Fruit fly (Drosophila melanogaster) whole organism, embryonic: ENCODE results near the gene Tailor.

ENCODE experiments used
- Atf3 ChIP-seq: fragments of 200-800 bp; sonication (Bioruptor generic); optimal IDR thresholded peaks from 3 replicates; lab custom pipeline; 2016; ENCODE audit warnings: missing biosample characterization, missing genetic modification characterization
- B-H2 ChIP-seq: fragments of 200-800 bp; sonication (Bioruptor generic); optimal IDR thresholded peaks from 2 replicates; lab custom pipeline; 2018; ENCODE audit warnings: missing biosample characterization, mild to moderate bottlenecking, missing genetic modification characterization
- CG11560 ChIP-seq: fragments of 200-800 bp; sonication (Bioruptor generic); IDR thresholded peaks from 3 replicates; pipeline ENCODE4 v1.3.6; 2022; ENCODE audit warnings: missing biosample characterization, missing genetic modification characterization
- CG12219 ChIP-seq: fragments of 200-800 bp; sonication (Bioruptor generic); optimal IDR thresholded peaks from 3 replicates; lab custom pipeline; 2018; ENCODE audit warnings: missing biosample characterization, mild to moderate bottlenecking, missing genetic modification characterization
- CG14441 ChIP-seq: fragments of 200-800 bp; sonication (Bioruptor generic); IDR thresholded peaks from 2 replicates; pipeline ENCODE4 v1.3.6; 2022; ENCODE audit warnings: missing biosample characterization, missing genetic modification characterization
- CG14710 ChIP-seq: fragments of 200-800 bp; sonication (Bioruptor generic); optimal IDR thresholded peaks from 3 replicates; lab custom pipeline; 2019; ENCODE audit warnings: missing biosample characterization, mild to moderate bottlenecking, missing genetic modification characterization, moderate library complexity
- CG15514 ChIP-seq: fragments of 200-800 bp; sonication (Bioruptor generic); optimal IDR thresholded peaks from 3 replicates; lab custom pipeline; 2017; ENCODE audit warnings: missing biosample characterization, missing genetic modification characterization, mild to moderate bottlenecking, moderate library complexity, missing genetic modification reagents
- CG17328 ChIP-seq: fragments of 200-800 bp; sonication (Bioruptor generic); IDR thresholded peaks from 2 replicates; pipeline ENCODE4 v1.3.6; 2022; ENCODE audit warnings: missing biosample characterization, missing genetic modification characterization
- CG2116 ChIP-seq: fragments of 200-800 bp; sonication (Bioruptor generic); optimal IDR thresholded peaks from 3 replicates; lab custom pipeline; 2018; ENCODE audit warnings: missing biosample characterization, mild to moderate bottlenecking, missing genetic modification characterization
- CG3065 ChIP-seq: fragments of 200-800 bp; sonication (Bioruptor generic); optimal IDR thresholded peaks from 2 replicates; lab custom pipeline; 2016; ENCODE audit warnings: missing biosample characterization, missing genetic modification characterization
- CG31388 ChIP-seq: fragments of 200-800 bp; sonication (Bioruptor generic); optimal IDR thresholded peaks from 2 replicates; lab custom pipeline; 2016; ENCODE audit warnings: missing biosample characterization, missing genetic modification characterization
- CG31441 ChIP-seq: fragments of 200-800 bp; sonication (Bioruptor generic); IDR thresholded peaks from 2 replicates; pipeline ENCODE4 v1.3.6; 2022; ENCODE audit warnings: missing biosample characterization, missing genetic modification characterization
- CG33213 ChIP-seq: fragments of 200-800 bp; sonication (Bioruptor generic); optimal IDR thresholded peaks from 3 replicates; lab custom pipeline; 2016; ENCODE audit warnings: missing biosample characterization, missing genetic modification characterization
- CG4424 ChIP-seq: fragments of 200-800 bp; sonication (Bioruptor generic); optimal IDR thresholded peaks from 3 replicates; lab custom pipeline; 2016; ENCODE audit warnings: missing biosample characterization, missing genetic modification characterization
- CG6654 ChIP-seq: fragments of 200-800 bp; sonication (Bioruptor generic); optimal IDR thresholded peaks from 2 replicates; lab custom pipeline; 2017; ENCODE audit warnings: missing biosample characterization, mild to moderate bottlenecking, missing genetic modification characterization
- CG7372 ChIP-seq: fragments of 200-800 bp; sonication (Bioruptor generic); IDR thresholded peaks from 2 replicates; pipeline ENCODE4 v1.3.6; 2022; ENCODE audit warnings: missing biosample characterization, missing genetic modification characterization
- CG7786 ChIP-seq: fragments of 200-800 bp; sonication (Bioruptor generic); optimal IDR thresholded peaks from 2 replicates; lab custom pipeline; 2016; ENCODE audit warnings: missing biosample characterization, missing genetic modification characterization
- CG8281 ChIP-seq: fragments of 200-800 bp; sonication (Bioruptor generic); optimal IDR thresholded peaks from 2 replicates; lab custom pipeline; 2018; ENCODE audit warnings: missing biosample characterization, mild to moderate bottlenecking, missing genetic modification characterization, moderate library complexity
- CG8359 ChIP-seq: fragments of 200-800 bp; sonication (Bioruptor generic); optimal IDR thresholded peaks from 2 replicates; lab custom pipeline; 2017; ENCODE audit warnings: missing biosample characterization, mild to moderate bottlenecking, missing genetic modification characterization, borderline replicate concordance
- CG8388 ChIP-seq: fragments of 200-800 bp; sonication (Bioruptor generic); optimal IDR thresholded peaks from 2 replicates; lab custom pipeline; 2019; ENCODE audit warnings: missing biosample characterization, mild to moderate bottlenecking, missing genetic modification characterization, moderate library complexity
- CG9727 ChIP-seq: fragments of 200-800 bp; sonication (Bioruptor generic); optimal IDR thresholded peaks from 3 replicates; lab custom pipeline; 2017; ENCODE audit warnings: missing biosample characterization, mild to moderate bottlenecking, missing genetic modification characterization
- CoRest ChIP-seq: fragments of 200-800 bp; sonication (Bioruptor generic); optimal IDR thresholded peaks from 3 replicates; lab custom pipeline; 2018; ENCODE audit warnings: missing biosample characterization, mild to moderate bottlenecking, missing genetic modification characterization, moderate library complexity
- CrebB ChIP-seq: fragments of 200-800 bp; sonication (Bioruptor generic); optimal IDR thresholded peaks from 3 replicates; lab custom pipeline; 2018; ENCODE audit warnings: missing biosample characterization, mild to moderate bottlenecking, missing genetic modification characterization
- Dek ChIP-seq: fragments of 200-800 bp; sonication (Bioruptor generic); optimal IDR thresholded peaks from 3 replicates; lab custom pipeline; 2019; ENCODE audit warnings: missing biosample characterization, mild to moderate bottlenecking, missing genetic modification characterization, moderate library complexity
- Dip3 ChIP-seq: fragments of 200-800 bp; sonication (Bioruptor generic); optimal IDR thresholded peaks from 3 replicates; lab custom pipeline; 2016; ENCODE audit warnings: missing biosample characterization, missing genetic modification characterization
- Doc3 ChIP-seq: fragments of 200-800 bp; sonication (Bioruptor generic); IDR thresholded peaks from 3 replicates; pipeline ENCODE4 v1.3.6; 2022; ENCODE audit warnings: missing biosample characterization, missing genetic modification characterization; ENCODE audit not compliant: partially characterized antibody
- Ets65A ChIP-seq: fragments of 200-800 bp; sonication (Bioruptor generic); peaks from one replicate; lab custom pipeline; 2016; ENCODE audit warnings: missing biosample characterization, missing genetic modification characterization
- Mes4 ChIP-seq: fragments of 200-800 bp; sonication (Bioruptor generic); optimal IDR thresholded peaks from 2 replicates; lab custom pipeline; 2016; ENCODE audit warnings: missing biosample characterization, missing genetic modification characterization
- Nf-YB ChIP-seq: fragments of 200-800 bp; sonication (Bioruptor generic); optimal IDR thresholded peaks from 3 replicates; lab custom pipeline; 2019; ENCODE audit warnings: missing biosample characterization, mild to moderate bottlenecking, missing genetic modification characterization, moderate library complexity
- Six4 ChIP-seq: fragments of 200-800 bp; sonication (Bioruptor generic); optimal IDR thresholded peaks from 2 replicates; lab custom pipeline; 2016; ENCODE audit warnings: missing biosample characterization, missing genetic modification characterization
- Sry-δ ChIP-seq: fragments of 200-800 bp; sonication (Bioruptor generic); optimal IDR thresholded peaks from 2 replicates; lab custom pipeline; 2016; ENCODE audit warnings: missing biosample characterization, missing genetic modification characterization
- Ssrp ChIP-seq: fragments of 200-800 bp; sonication (Bioruptor generic); optimal IDR thresholded peaks from 2 replicates; lab custom pipeline; 2018; ENCODE audit warnings: missing biosample characterization, mild to moderate bottlenecking, missing genetic modification characterization, moderate library complexity
- ac ChIP-seq: fragments of 200-800 bp; sonication (Bioruptor generic); optimal IDR thresholded peaks from 3 replicates; lab custom pipeline; 2017; ENCODE audit warnings: missing biosample characterization, mild to moderate bottlenecking, missing genetic modification characterization
- al ChIP-seq: fragments of 200-800 bp; sonication (Bioruptor generic); IDR thresholded peaks from 2 replicates; pipeline ENCODE4 v1.3.6; 2022; ENCODE audit warnings: missing biosample characterization, missing genetic modification characterization
- bbx ChIP-seq: fragments of 200-800 bp; sonication (Bioruptor generic); IDR thresholded peaks from 2 replicates; pipeline ENCODE4 v1.3.6; 2022; ENCODE audit warnings: missing biosample characterization, missing genetic modification characterization; ENCODE audit not compliant: partially characterized antibody
- br ChIP-seq: fragments of >200 bp; optimal IDR thresholded peaks from 2 replicates; lab custom pipeline; 2017
- caup ChIP-seq: fragments of 200-800 bp; sonication (Bioruptor generic); optimal IDR thresholded peaks from 3 replicates; lab custom pipeline; 2017; ENCODE audit warnings: missing biosample characterization, mild to moderate bottlenecking, missing genetic modification characterization, moderate library complexity; ENCODE audit not compliant: severe bottlenecking
- dmrt99B ChIP-seq: fragments of 200-800 bp; sonication (Bioruptor generic); optimal IDR thresholded peaks from 2 replicates; lab custom pipeline; 2018; ENCODE audit warnings: missing biosample characterization, mild to moderate bottlenecking, missing genetic modification characterization, moderate library complexity
- gcm2 ChIP-seq: fragments of 200-800 bp; sonication (Bioruptor generic); optimal IDR thresholded peaks from 2 replicates; lab custom pipeline; 2016; ENCODE audit warnings: missing biosample characterization, missing genetic modification characterization
- gem ChIP-seq: fragments of 200-800 bp; sonication (Bioruptor generic); optimal IDR thresholded peaks from 2 replicates; lab custom pipeline; 2019; ENCODE audit warnings: missing biosample characterization, mild to moderate bottlenecking, missing genetic modification characterization, moderate library complexity
- grn ChIP-seq: fragments of 200-800 bp; sonication (Bioruptor generic); optimal IDR thresholded peaks from 3 replicates; lab custom pipeline; 2017; ENCODE audit warnings: missing biosample characterization, missing genetic modification characterization
- kni ChIP-seq: fragments of 200-800 bp; sonication (Bioruptor generic); optimal IDR thresholded peaks from 3 replicates; lab custom pipeline; 2017; ENCODE audit warnings: mild to moderate bottlenecking, missing biosample characterization, missing genetic modification reagents, missing genetic modification characterization
- onecut ChIP-seq: fragments of 200-800 bp; sonication (Bioruptor generic); IDR thresholded peaks from 2 replicates; pipeline ENCODE4 v1.3.6; 2022; ENCODE audit warnings: missing biosample characterization, missing genetic modification characterization
- p53 ChIP-seq: fragments of 200-800 bp; sonication (Bioruptor generic); optimal IDR thresholded peaks from 2 replicates; lab custom pipeline; 2016; ENCODE audit warnings: missing biosample characterization, missing genetic modification characterization
- pho ChIP-seq: fragments of 200-800 bp; sonication (Bioruptor generic); optimal IDR thresholded peaks from 2 replicates; lab custom pipeline; 2016; ENCODE audit warnings: missing biosample characterization, missing genetic modification characterization
- phol ChIP-seq: fragments of 200-800 bp; sonication (Bioruptor generic); optimal IDR thresholded peaks from 3 replicates; lab custom pipeline; 2018; ENCODE audit warnings: missing biosample characterization, mild to moderate bottlenecking, missing genetic modification characterization, moderate library complexity
- pros ChIP-seq: fragments of 200-800 bp; sonication (Bioruptor generic); optimal IDR thresholded peaks from 3 replicates; lab custom pipeline; 2019; ENCODE audit warnings: missing biosample characterization, mild to moderate bottlenecking, missing genetic modification characterization, moderate library complexity
- run ChIP-seq: fragments of 200-800 bp; sonication (Bioruptor generic); optimal IDR thresholded peaks from 3 replicates; lab custom pipeline; 2018; ENCODE audit warnings: missing biosample characterization, mild to moderate bottlenecking, missing genetic modification characterization
- wdn ChIP-seq: fragments of 200-800 bp; sonication (Bioruptor generic); IDR thresholded peaks from 2 replicates; pipeline ENCODE4 v1.3.6; 2022; ENCODE audit warnings: missing biosample characterization, missing genetic modification characterization
- yki ChIP-seq: fragments of >200 bp; optimal IDR thresholded peaks from 3 replicates; lab custom pipeline; 2018

The Tailor gene

DNA sequence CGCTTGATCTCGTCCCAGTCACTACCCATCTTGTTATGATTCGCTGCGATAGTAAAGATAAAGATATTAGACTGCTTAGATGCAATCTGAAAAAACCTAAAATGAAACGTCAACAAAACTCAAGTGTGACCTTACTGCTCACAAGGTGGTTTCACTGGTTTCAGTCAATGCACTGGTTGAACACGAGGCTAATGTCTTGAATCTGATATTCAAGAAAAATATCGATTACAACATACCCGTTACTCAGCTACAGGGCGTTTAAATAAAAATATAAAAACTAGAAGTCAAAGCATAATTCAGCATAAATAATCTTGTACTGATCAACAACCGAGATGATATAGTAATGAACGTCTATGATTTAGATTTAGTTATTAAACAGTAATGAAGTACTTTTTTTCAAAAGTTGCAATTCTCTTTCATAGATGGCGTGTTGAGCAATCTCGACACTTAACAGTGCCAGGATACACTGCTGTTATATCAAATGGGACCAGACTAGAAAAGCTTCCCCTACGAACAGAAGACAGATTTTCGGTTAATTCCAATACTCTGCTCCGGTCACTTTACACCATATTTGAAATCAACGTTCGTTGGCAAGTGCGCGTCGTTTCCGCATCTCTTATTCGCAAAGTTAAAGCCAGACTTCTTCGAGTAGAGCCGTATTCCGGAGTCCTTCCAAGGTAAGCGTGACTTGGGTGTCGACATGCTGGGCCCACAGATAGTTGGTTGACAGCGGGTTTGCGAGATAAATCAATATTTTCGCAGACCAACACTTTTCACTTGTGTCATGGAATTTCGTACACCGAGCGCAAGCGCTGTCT lies 11.4 kb downstream of the Tailor start, which contains the start of the genes Ufl1 and CG1943 (continued):
- TF ChIP-seq CG8281 (tag; lab: Kevin White, UChicago) (no peak), al (GFP tag; lab: Robert Waterston, UW) (no peak), CG17328 (no peak), CoRest (tag; lab: Kevin White, UChicago) (peak; percentile 67), Nf-YB (GFP tag; lab: Kevin White, UChicago) (no peak), Atf3 (GFP tag; lab: Kevin White, UChicago) (no peak), caup (GFP tag; lab: Kevin White, UChicago) (no peak), CG9727 (GFP tag; lab: Kevin White, UChicago) (peak; percentile 10), CG7372 (GFP tag; lab: Robert Waterston, UW) (no peak), Ssrp (tag; lab: Kevin White, UChicago) (no peak), bbx (GFP tag; lab: Robert Waterston, UW) (no peak), CG14441 (GFP tag; lab: Robert Waterston, UW) (no peak), dmrt99B (tag; lab: Kevin White, UChicago) (no peak), Ets65A (GFP tag; lab: Kevin White, UChicago) (no peak), CG15514 (peak; percentile 49), Six4 (GFP tag; lab: Kevin White, UChicago) (no peak), p53 (GFP tag; lab: Kevin White, UChicago) (no peak), CG33213 (GFP tag; lab: Kevin White, UChicago) (peak; percentile 36), Doc3 (GFP tag; lab: Robert Waterston, UW) (no peak), phol (tag; lab: Kevin White, UChicago) (peak; percentile 21), wdn (GFP tag; lab: Robert Waterston, UW) (no peak), CG12219 (GFP tag; lab: Kevin White, UChicago) (no peak), pros (GFP tag; lab: Kevin White, UChicago) (peak; percentile 74), CG11560 (tag; lab: Robert Waterston, UW) (no peak), CG8359 (no peak), ac (GFP tag; lab: Kevin White, UChicago) (peak; percentile 38), Dip3 (GFP tag; lab: Kevin White, UChicago) (no peak), CG3065 (GFP tag; lab: Kevin White, UChicago) (no peak), yki (lab: Kevin White, UChicago) (no peak), CG7786 (GFP tag; lab: Kevin White, UChicago) (no peak), CG4424 (no peak), grn (GFP tag; lab: Kevin White, UChicago) (peak; percentile 98), CG6654 (no peak), Sry-δ (GFP tag; lab: Kevin White, UChicago) (peak; percentile 81), CG8388 (no peak), gem (peak; percentile 22), CG31388 (no peak), B-H2 (GFP tag; lab: Kevin White, UChicago) (no peak), gcm2 (GFP tag; lab: Kevin White, UChicago) (no peak), Mes4 (GFP tag; lab: Kevin White, UChicago) (no peak), CG14710 (tag; lab: Kevin White, UChicago) (peak; percentile 94), CG2116 (GFP tag; lab: Kevin White, UChicago) (peak; percentile 83), pho (GFP tag; lab: Kevin White, UChicago) (peak; percentile 20), onecut (GFP tag; lab: Robert Waterston, UW) (peak; percentile 90), Dek (tag; lab: Kevin White, UChicago) (peak; percentile 18), run (tag; lab: Kevin White, UChicago) (no peak), kni (no peak), br (lab: Kevin White, UChicago) (no peak), CG31441 (GFP tag; lab: Robert Waterston, UW) (no peak), CrebB (tag; lab: Kevin White, UChicago) (no peak)
